Worm (Caenorhabditis elegans): ENCODE measurements around the gene ntl-3.

The ntl-3 gene

ce11 chrIII:11870009-11870408, 23.7 kb upstream of the ntl-3 start (continued):
- TF ChIP-seq nhr-6 (tag; optimal IDR thresholded peaks at IDR 0.05) (peak; percentile 91), madf-9 (GFP tag; conservative IDR thresholded peaks at IDR 0.05) (peak; percentile 65), skn-1 (tag; optimal IDR thresholded peaks at IDR 0.05) (no peak), F37D6.2 (tag; optimal IDR thresholded peaks at IDR 0.05) (peak; percentile 60), hmg-1.1 (GFP tag; IDR thresholded peaks at IDR 0.05) (peak; percentile 86), ZK546.5 (tag; optimal IDR thresholded peaks at IDR 0.05) (no peak), T20F7.1 (GFP tag; optimal IDR thresholded peaks at IDR 0.05) (no peak), cey-2 (tag; optimal IDR thresholded peaks at IDR 0.05; ENCODE audit: borderline replicate concordance, insufficient read depth) (no peak), mep-1 (tag; optimal IDR thresholded peaks at IDR 0.05) (peak; percentile 92), sdz-12 (GFP tag; optimal IDR thresholded peaks at IDR 0.05) (no peak), php-3 (GFP tag; IDR thresholded peaks at IDR 0.05) (0 out of 2 replicates have a peak, but pooled peaks have one; percentile 38), lin-29 (GFP tag; IDR thresholded peaks at IDR 0.05) (no peak)

ce11 chrIII:11869231-11869912, 23.1 kb upstream of the ntl-3 start, which contains the start of gene taf-12:
TSS of gene taf-12 (minus strand) at chrIII:11869281.
- TF ChIP-seq ceh-44 (GFP tag; IDR thresholded peaks at IDR 0.05) (no peak), ceh-62 (tag; optimal IDR thresholded peaks at IDR 0.05) (no peak), egl-27 (tag; optimal IDR thresholded peaks at IDR 0.05) (no peak), lin-38 (GFP tag; IDR thresholded peaks at IDR 0.05) (0 out of 2 replicates have a peak, but pooled peaks have one; percentile 25), unc-130 (GFP tag; optimal IDR thresholded peaks at IDR 0.05) (peak; percentile 61), F49E8.2 (tag; optimal IDR thresholded peaks at IDR 0.05; ENCODE audit: borderline replicate concordance) (peak; percentile 92)

- TF ChIP-seq nhr-25 (tag; optimal IDR thresholded peaks at IDR 0.05; ENCODE audit: borderline replicate concordance, insufficient read depth) (no peak), ceh-28 (tag; optimal IDR thresholded peaks at IDR 0.05) (no peak), arid-1 (GFP tag; conservative IDR thresholded peaks at IDR 0.05) (no peak), fos-1 (tag; optimal IDR thresholded peaks at IDR 0.05) (no peak), nhr-102 (tag; optimal IDR thresholded peaks at IDR 0.05) (no peak), ceh-32 (tag; optimal IDR thresholded peaks at IDR 0.05; ENCODE audit: poor library complexity) (no peak), hmg-1.1 (GFP tag; IDR thresholded peaks at IDR 0.05) (no peak), nhr-6 (tag; optimal IDR thresholded peaks at IDR 0.05) (no peak), nhr-42 (GFP tag; IDR thresholded peaks at IDR 0.05) (no peak), daf-16 (GFP tag; optimal IDR thresholded peaks at IDR 0.05) (no peak), daf-16 (tag; optimal IDR thresholded peaks at IDR 0.05) (no peak), F44E2.7 (GFP tag; IDR thresholded peaks at IDR 0.05) (no peak), nhr-76 (tag; optimal IDR thresholded peaks at IDR 0.05) (no peak), tra-1 (GFP tag; IDR thresholded peaks at IDR 0.05) (no peak), lir-3 (tag; optimal IDR thresholded peaks at IDR 0.05) (no peak)
These were observed 19.9 kb upstream of the ntl-3 start for ce11 chrIII:11866127-11866526.

ce11 chrIII:11862149-11862548, 15.9 kb upstream of the ntl-3 start, which contains the start of gene Y56A3A.2:
TSS of gene Y56A3A.2 (minus strand) at chrIII:11862249.
- TF ChIP-seq daf-8 (GFP tag; IDR thresholded peaks at IDR 0.05): no peak
- no peak for TF ChIP-seq ceh-32 (tag; optimal IDR thresholded peaks at IDR 0.05; ENCODE audit: poor library complexity)
- TF ChIP-seq mxl-2 (GFP tag; conservative IDR thresholded peaks at IDR 0.05): no peak
- no peak for TF ChIP-seq aha-1 (tag)
- TF ChIP-seq lim-7 (GFP tag; IDR thresholded peaks at IDR 0.05): no peak
- no peak for TF ChIP-seq D1046.2 (GFP tag; IDR thresholded peaks at IDR 0.05)
- no peak for TF ChIP-seq vab-7 (GFP tag; IDR thresholded peaks at IDR 0.05)
- TF ChIP-seq zfp-3 (GFP tag; conservative IDR thresholded peaks at IDR 0.05): no peak
- TF ChIP-seq egl-27 (tag; optimal IDR thresholded peaks at IDR 0.05): no peak
- no peak for TF ChIP-seq set-16 (GFP tag; IDR thresholded peaks at IDR 0.05)
- no peak for TF ChIP-seq fos-1 (tag; optimal IDR thresholded peaks at IDR 0.05)
- no peak for TF ChIP-seq daf-16 (GFP tag; optimal IDR thresholded peaks at IDR 0.05)
- TF ChIP-seq daf-16 (tag; optimal IDR thresholded peaks at IDR 0.05): no peak
